Fruit fly (Drosophila melanogaster): ENCODE data around the gene CG8132.
A peak's percentile ranks its signal among the peaks of the same experiment; 100 is the strongest.

CG8132 gene

DNA sequence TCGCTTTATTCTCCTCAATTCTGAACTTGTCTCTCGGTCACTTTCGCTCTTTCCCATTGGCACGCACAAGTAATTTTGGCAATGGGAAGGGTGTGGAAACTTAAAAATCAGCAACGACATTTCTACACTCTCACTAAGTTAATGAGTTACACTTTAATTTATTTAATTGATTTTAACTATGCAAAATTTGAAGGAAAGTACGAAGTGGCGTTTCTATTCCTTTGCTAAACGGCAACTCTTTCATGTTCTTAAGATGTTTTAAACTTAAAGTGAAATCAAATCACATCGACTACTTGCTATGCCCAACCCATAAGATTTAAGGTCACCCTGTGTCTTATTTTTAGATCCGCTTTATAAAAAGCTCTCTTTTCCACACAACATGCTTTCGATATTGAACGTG lies 30.9 kb upstream of the CG8132 start (continued):
- TF ChIP-seq MBD-R2 (GFP tag; IDR thresholded peaks at IDR 0.05) (peak; percentile 19; the same call in 1 of the 2 replicates), Nf-YB (GFP tag; optimal IDR thresholded peaks at IDR 0.05) (peak; percentile 24), Atf3 (GFP tag; optimal IDR thresholded peaks at IDR 0.05) (no peak), CG3995 (GFP tag; optimal IDR thresholded peaks at IDR 0.05) (peak; percentile 4), fu2 (GFP tag; optimal IDR thresholded peaks at IDR 0.05) (peak; percentile 19), schlank (tag; optimal IDR thresholded peaks at IDR 0.05) (no peak), fru (optimal IDR thresholded peaks at IDR 0.05) (no peak), CG8388 (GFP tag; optimal IDR thresholded peaks at IDR 0.05) (no peak), CG18011 (GFP tag; optimal IDR thresholded peaks at IDR 0.05) (peak; percentile 27), CHES-1-like (GFP tag; optimal IDR thresholded peaks at IDR 0.05) (no peak), pita (GFP tag; optimal IDR thresholded peaks at IDR 0.05) (no peak), CG11456 (GFP tag; IDR thresholded peaks at IDR 0.05) (no peak), CG4424 (GFP tag; optimal IDR thresholded peaks at IDR 0.05) (peak; percentile 12), CG6175 (GFP tag; IDR thresholded peaks at IDR 0.05) (no peak), ham (GFP tag; IDR thresholded peaks at IDR 0.05) (no peak), CG4617 (GFP tag; optimal IDR thresholded peaks at IDR 0.05; ENCODE audit: borderline replicate concordance) (no peak), CG10321 (GFP tag; IDR thresholded peaks at IDR 0.05) (no peak), Mad (GFP tag; optimal IDR thresholded peaks at IDR 0.05) (no peak), nom (GFP tag; optimal IDR thresholded peaks at IDR 0.05) (no peak), pzg (GFP tag; optimal IDR thresholded peaks at IDR 0.05) (no peak), CG12744 (GFP tag; optimal IDR thresholded peaks at IDR 0.05) (no peak), CoRest (tag; optimal IDR thresholded peaks at IDR 0.05) (peak; percentile 65), Hr39 (optimal IDR thresholded peaks at IDR 0.05) (no peak), dmrt11E (tag; optimal IDR thresholded peaks at IDR 0.05) (no peak), CG1832 (GFP tag; optimal IDR thresholded peaks at IDR 0.05) (no peak), CG7786 (GFP tag; optimal IDR thresholded peaks at IDR 0.05) (peak; percentile 48), disco-r (GFP tag; optimal IDR thresholded peaks at IDR 0.05) (no peak), Antp (GFP tag; optimal IDR thresholded peaks at IDR 0.05) (peak; percentile 23), cas (GFP tag; IDR thresholded peaks at IDR 0.05) (no peak), CG18764 (GFP tag; optimal IDR thresholded peaks at IDR 0.05) (no peak), Bdp1 (GFP tag; optimal IDR thresholded peaks at IDR 0.05) (no peak), salm (tag; optimal IDR thresholded peaks at IDR 0.05) (peak; percentile 30), CG12942 (GFP tag; optimal IDR thresholded peaks at IDR 0.05) (peak; percentile 34), CG6765 (GFP tag; optimal IDR thresholded peaks at IDR 0.05) (peak; percentile 25), amos (GFP tag; IDR thresholded peaks at IDR 0.05; ENCODE audit: partially characterized antibody) (no peak), hth (optimal IDR thresholded peaks at IDR 0.05) (no peak), CG7839 (tag; optimal IDR thresholded peaks at IDR 0.05) (peak; percentile 60), corto (GFP tag; optimal IDR thresholded peaks at IDR 0.05) (no peak), Hmx (GFP tag; optimal IDR thresholded peaks at IDR 0.05) (no peak), chn (GFP tag; optimal IDR thresholded peaks at IDR 0.05) (peak; percentile 7), CG10209 (GFP tag; optimal IDR thresholded peaks at IDR 0.05) (peak; percentile 47), pb (GFP tag; optimal IDR thresholded peaks at IDR 0.05) (no peak), Aef1 (GFP tag; IDR thresholded peaks at IDR 0.05) (peak; percentile 59; the same call in 2 of the 3 replicates), Ets65A (GFP tag) (no peak), onecut (GFP tag; IDR thresholded peaks at IDR 0.05) (peak; percentile 29; the same call in 1 of the 2 replicates), CG15073 (GFP tag; optimal IDR thresholded peaks at IDR 0.05) (no peak), klu (GFP tag; IDR thresholded peaks at IDR 0.05) (no peak), CG8478 (optimal IDR thresholded peaks at IDR 0.05) (no peak), CG2199 (GFP tag; IDR thresholded peaks at IDR 0.05) (no peak), oc (tag; optimal IDR thresholded peaks at IDR 0.05) (no peak), CG6254 (GFP tag; optimal IDR thresholded peaks at IDR 0.05) (no peak), HLH54F (GFP tag; optimal IDR thresholded peaks at IDR 0.05) (peak; percentile 31), CG14860 (GFP tag; IDR thresholded peaks at IDR 0.05; ENCODE audit: partially characterized antibody) (no peak), H15 (GFP tag; IDR thresholded peaks at IDR 0.05) (no peak)
